Worm (Caenorhabditis elegans) whole organism, midembryonic: Measurements from ENCODE around the gene prmt-6.
A peak's percentile ranks its signal among the peaks of the same experiment; 100 is the strongest.

Experiments used
- T22C8.4 ChIP-seq: fragments of 200-800 bp; sonication (Bioruptor generic); IDR thresholded peaks from 2 replicates; pipeline ENCODE4 v1.3.6; 2022; ENCODE audit warnings: missing genetic modification characterization, missing compliant biosample characterization
- cog-1 ChIP-seq: sonication (generic microtip); optimal IDR thresholded peaks from 2 replicates; lab custom pipeline; 2016; ENCODE audit warnings: missing genetic modification characterization, missing compliant biosample characterization
- flt-1 ChIP-seq: fragments of 200-800 bp; sonication (Bioruptor generic); IDR thresholded peaks from 2 replicates; pipeline ENCODE4 v1.3.6; 2022; ENCODE audit warnings: missing genetic modification characterization, missing compliant biosample characterization
- klf-2 ChIP-seq: fragments of 200-800 bp; sonication (Bioruptor generic); conservative IDR thresholded peaks from 2 replicates; pipeline ENCODE4 v1.3.6; 2022; ENCODE audit warnings: missing genetic modification reagents, missing genetic modification characterization, missing compliant biosample characterization
- med-1 ChIP-seq: sonication (generic microtip); optimal IDR thresholded peaks from 2 replicates; lab custom pipeline; 2017; ENCODE audit warnings: missing genetic modification characterization, mild to moderate bottlenecking, missing compliant biosample characterization, antibody characterized with exemption, missing genetic modification reagents; ENCODE audit not compliant: insufficient read depth
- ref-1 ChIP-seq: fragments of 200-800 bp; sonication (Bioruptor generic); conservative IDR thresholded peaks from 2 replicates; pipeline ENCODE4 v1.3.6; 2022; ENCODE audit warnings: missing genetic modification reagents, missing genetic modification characterization, missing compliant biosample characterization
- tab-1 ChIP-seq: fragments of 200-800 bp; sonication (Bioruptor generic); IDR thresholded peaks from 2 replicates; pipeline ENCODE4 v1.3.6; 2022; ENCODE audit warnings: missing genetic modification characterization, missing compliant biosample characterization
- ztf-23 ChIP-seq: fragments of 200-800 bp; sonication (Bioruptor generic); IDR thresholded peaks from 2 replicates; pipeline ENCODE4 v1.3.6; 2022; ENCODE audit warnings: missing genetic modification reagents, missing genetic modification characterization, missing compliant biosample characterization
- ztf-29 ChIP-seq: fragments of 200-800 bp; sonication (Bioruptor generic); IDR thresholded peaks from 2 replicates; pipeline ENCODE4 v1.3.6; 2022; ENCODE audit warnings: missing genetic modification reagents, missing genetic modification characterization, missing compliant biosample characterization

Gene prmt-6

DNA sequence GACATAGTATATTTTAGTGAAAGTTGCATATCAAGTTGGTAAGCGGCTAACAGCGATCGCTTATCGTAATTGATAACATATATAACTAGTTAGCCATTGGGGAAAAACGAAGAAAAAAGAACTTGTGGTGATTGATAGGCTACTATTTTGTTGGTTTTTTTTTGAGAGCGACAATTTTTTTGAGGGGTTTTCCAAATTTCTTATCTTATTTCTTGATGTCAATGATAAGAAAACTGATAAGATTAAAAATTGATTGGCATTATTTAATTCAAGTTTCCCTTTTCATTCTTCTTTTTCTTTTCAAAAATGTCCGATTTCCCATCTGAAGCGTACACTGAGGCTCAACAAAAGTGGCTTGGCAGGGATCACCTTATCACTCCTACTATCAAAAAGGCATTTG, at the start of gene prmt-6:
TSS of gene prmt-6 (plus strand) at position 252 of the 400 bp plus-strand sequence.
- TF ChIP-seq cog-1 (tag; lab: Kevin White, UChicago) (no peak), klf-2 (GFP tag; lab: Robert Waterston, UW) (no peak), tab-1 (GFP tag; lab: Robert Waterston, UW) (no peak), T22C8.4 (GFP tag; lab: Robert Waterston, UW) (no peak)

DNA sequence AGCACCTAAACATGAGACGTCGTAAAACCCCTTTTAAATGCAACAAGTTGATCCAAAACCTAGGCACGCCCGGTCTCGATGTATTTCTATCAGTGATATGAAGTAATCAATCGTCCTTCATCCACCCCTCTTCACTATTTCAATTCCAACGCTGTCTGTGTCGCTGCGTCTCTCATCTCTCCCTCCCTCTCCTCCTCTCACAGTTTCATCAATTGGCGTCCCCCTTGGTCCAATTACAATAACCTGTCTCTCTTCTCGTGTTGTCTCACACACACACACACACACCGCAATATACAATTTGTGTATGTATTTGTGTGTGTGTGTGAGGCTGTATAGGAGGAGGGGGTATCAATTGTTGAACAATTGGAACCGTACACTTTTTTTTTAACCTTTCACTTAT, 47.6 kb upstream of the prmt-6 start:
- TF ChIP-seq T22C8.4 (GFP tag; lab: Robert Waterston, UW) = no peak
- TF ChIP-seq klf-2 (GFP tag; lab: Robert Waterston, UW) = no peak
- TF ChIP-seq tab-1 (GFP tag; lab: Robert Waterston, UW) = no peak
- TF ChIP-seq flt-1 (GFP tag; lab: Robert Waterston, UW) = 0 out of 2 replicates have a peak, but pooled peaks have one; percentile 32

DNA sequence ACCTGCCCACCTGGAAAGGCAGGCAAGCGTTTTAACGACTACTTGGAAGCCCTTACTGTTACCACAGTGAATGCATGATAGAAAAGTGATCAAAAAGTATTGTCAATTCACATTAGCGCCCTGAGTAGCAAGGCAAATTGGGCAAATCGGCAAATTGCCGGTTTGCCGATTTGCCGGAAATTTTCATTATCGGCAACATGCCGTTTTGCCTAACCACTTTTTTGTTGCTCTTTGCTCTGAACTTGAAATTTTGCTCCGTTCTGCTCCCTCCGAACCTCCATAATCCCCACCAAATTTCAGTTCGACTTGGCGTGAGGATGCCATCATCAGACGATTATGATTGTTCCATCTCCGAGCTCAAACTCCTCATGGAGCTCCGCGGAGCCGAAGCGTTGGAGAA, 47.0 kb upstream of the prmt-6 start, which contains the start of gene mca-2:
TSS of gene mca-2 (plus strand) at position 301 of the 400 bp plus-strand sequence.
- TF ChIP-seq ztf-23 (GFP tag; lab: Robert Waterston, UW) = no peak
- TF ChIP-seq cog-1 (tag; lab: Kevin White, UChicago) = no peak
- no peak for TF ChIP-seq T22C8.4 (GFP tag; lab: Robert Waterston, UW)
- no peak for TF ChIP-seq ref-1 (GFP tag; lab: Robert Waterston, UW)
- TF ChIP-seq med-1 (GFP tag; lab: Kevin White, UChicago) = no peak
- no peak for TF ChIP-seq flt-1 (GFP tag; lab: Robert Waterston, UW)
- TF ChIP-seq ztf-29 = no peak
- no peak for TF ChIP-seq klf-2 (GFP tag; lab: Robert Waterston, UW)
- no peak for TF ChIP-seq tab-1 (GFP tag; lab: Robert Waterston, UW)

DNA sequence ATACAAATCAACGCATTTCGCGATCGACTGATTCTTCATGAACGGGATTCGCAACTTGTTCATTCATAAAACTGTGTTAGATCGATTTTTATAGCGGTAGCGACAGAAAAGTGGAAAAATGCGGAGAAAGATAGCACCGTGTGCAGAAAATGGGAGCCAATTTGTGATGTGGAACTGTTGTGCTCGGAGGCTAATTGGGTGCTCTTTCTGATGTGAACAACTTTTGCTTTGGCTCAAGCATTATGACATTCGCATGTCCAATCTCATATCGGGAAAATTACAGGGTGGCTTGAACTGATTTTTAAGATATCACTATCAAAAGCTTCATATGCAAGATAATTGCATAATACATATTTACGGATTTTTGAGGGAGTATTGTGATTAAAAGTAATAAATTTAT, 31.0 kb upstream of the prmt-6 start, which contains the start of gene C23H5.11:
TSS of gene C23H5.11 (minus strand) at position 101 of the 400 bp plus-strand sequence.
- TF ChIP-seq med-1 (GFP tag; lab: Kevin White, UChicago) (no peak), cog-1 (tag; lab: Kevin White, UChicago) (no peak), flt-1 (GFP tag; lab: Robert Waterston, UW) (no peak), tab-1 (GFP tag; lab: Robert Waterston, UW) (no peak), ztf-23 (GFP tag; lab: Robert Waterston, UW) (no peak), T22C8.4 (GFP tag; lab: Robert Waterston, UW) (no peak), klf-2 (GFP tag; lab: Robert Waterston, UW) (no peak), ztf-29 (no peak), ref-1 (GFP tag; lab: Robert Waterston, UW) (no peak)

DNA sequence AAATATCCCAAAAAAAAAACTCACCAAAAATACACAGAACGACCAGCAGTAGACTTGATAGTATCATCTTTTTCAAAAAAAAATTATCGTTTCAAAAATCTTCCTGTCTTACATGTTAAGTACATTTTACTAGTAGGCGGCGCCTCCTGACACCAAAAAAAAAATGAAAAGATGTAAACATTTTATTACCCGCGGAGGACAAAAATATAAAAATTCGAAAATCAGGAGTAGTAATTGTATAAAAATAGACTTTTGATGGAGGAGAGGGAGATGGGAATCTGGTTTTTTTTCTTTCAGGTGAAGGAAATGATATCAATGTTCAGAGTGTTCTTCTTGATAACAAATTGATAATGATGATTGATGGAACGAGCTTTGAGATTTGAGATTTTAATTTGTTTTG, 28.0 kb upstream of the prmt-6 start, which contains the start of gene C23H5.15:
TSS of gene C23H5.15 (minus strand) at position 101 of the 400 bp plus-strand sequence.
- no peak for TF ChIP-seq flt-1 (GFP tag; lab: Robert Waterston, UW)

DNA sequence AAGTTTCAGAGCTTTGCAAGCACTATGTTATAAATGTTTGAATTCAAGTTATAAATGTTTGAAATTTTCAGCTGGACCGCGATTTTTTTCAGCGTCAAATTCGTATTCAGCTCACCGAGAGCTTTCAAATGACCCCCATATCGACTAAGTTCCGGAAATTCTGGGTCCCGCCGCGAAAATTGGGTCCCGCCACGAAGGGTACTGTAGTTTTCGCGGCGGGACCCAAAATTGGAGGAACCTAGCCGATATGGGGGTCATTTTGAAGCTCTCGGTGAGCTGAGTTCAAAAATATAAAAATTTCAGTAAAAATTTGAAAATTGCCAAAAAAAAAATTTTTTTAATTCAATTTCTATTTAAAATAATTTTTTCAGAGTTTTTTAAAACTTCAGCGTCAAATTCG, 24.1 kb upstream of the prmt-6 start:
- no peak for TF ChIP-seq cog-1 (tag; lab: Kevin White, UChicago)
- 0 out of 2 replicates have a peak, but pooled peaks have one; percentile 7 for TF ChIP-seq tab-1 (GFP tag; lab: Robert Waterston, UW)

DNA sequence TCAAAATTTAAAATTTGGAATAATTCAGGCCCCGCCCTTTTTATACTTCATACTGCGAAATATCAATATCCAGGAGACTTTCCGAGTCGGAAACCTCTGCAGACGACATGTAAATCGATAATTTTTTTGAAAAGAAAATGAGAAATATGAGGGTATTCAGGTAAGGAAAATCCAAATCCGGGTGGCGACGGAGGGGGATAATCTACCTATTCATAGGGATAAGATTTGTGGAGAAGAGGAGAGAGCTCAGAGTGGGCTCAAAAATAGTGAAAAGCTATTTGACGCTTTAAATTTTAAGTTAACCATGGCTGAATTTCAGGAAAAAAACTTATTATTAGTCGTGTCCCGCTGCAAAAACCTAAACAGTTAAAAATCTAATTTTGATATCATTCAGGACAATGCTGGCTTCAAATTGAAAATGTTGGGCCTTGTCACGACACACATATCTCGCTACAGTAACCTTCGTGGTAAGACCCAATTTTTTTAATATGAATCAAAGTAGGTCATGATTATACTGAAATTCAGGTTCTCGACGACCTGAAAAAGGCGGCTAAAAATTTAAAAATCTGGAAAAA, 19.4 kb upstream of the prmt-6 start, which contains the start of gene che-6:
TSS of gene che-6 (minus strand) at position 109 of the 575 bp plus-strand sequence.
- TF ChIP-seq flt-1 (GFP tag; lab: Robert Waterston, UW) (no peak), ztf-29 (no peak), cog-1 (tag; lab: Kevin White, UChicago) (no peak), klf-2 (GFP tag; lab: Robert Waterston, UW) (no peak), med-1 (GFP tag; lab: Kevin White, UChicago) (no peak), tab-1 (GFP tag; lab: Robert Waterston, UW) (no peak), T22C8.4 (GFP tag; lab: Robert Waterston, UW) (no peak), ref-1 (GFP tag; lab: Robert Waterston, UW) (no peak), ztf-23 (GFP tag; lab: Robert Waterston, UW) (no peak)

DNA sequence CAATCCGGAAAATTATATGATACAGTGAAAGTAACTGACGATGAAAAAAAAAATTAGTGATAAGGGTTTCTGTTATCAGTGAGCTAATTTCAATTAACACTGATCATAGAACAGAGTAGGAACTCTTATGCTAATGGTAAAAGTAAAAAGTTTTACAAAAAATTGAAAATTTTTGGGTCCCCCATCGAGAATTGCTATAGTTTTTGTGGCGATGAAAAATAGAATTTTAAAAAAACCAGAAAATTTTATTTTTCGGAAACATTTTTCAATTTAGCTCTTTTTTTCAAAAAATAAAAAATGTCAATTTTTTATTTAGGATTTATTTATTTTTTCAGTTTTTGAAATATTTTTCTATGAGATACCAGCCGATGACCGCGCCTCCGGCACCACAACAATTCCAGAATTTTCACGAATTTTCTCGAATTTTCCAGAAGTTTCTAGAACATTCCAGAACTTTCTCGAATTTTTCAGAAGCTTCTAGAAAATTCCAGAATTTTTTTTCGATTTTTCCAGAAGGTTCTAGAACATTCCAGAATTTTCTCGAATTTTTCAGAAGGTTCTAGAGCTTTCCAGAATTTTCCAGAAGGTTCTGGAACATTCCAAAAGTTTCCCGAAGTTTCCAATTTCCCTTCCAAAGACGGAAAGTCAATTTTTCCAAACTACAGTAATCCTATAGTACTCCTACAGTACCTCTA, 17.3 kb upstream of the prmt-6 start, which contains the start of gene C23H5.8:
TSS of gene C23H5.8 (minus strand) at position 51 of the 695 bp plus-strand sequence.
- TF ChIP-seq cog-1 (tag; lab: Kevin White, UChicago) = no peak

DNA sequence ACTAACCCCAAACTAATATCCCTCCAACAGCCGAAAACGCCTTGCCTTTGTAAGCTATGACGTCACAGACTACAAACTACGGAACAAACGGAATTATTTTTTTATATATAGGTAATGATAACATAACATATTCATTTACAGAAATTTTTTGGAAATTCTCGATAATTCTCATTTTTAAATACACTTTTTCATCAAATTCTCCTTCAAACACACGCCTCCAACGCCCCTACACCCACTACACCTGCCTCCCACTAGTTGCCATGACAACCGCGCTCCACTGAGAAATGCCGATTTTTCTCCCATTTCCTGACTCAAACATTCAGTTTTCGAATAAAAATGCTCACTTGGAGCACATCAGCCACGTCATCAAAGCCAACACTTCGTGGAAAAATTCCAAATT, 16.4 kb upstream of the prmt-6 start, which contains the start of gene xbx-4:
TSS of gene xbx-4 (plus strand) at position 301 of the 400 bp plus-strand sequence.
- no peak for TF ChIP-seq ref-1 (GFP tag; lab: Robert Waterston, UW)
- no peak for TF ChIP-seq flt-1 (GFP tag; lab: Robert Waterston, UW)
- TF ChIP-seq cog-1 (tag; lab: Kevin White, UChicago) = no peak
- no peak for TF ChIP-seq tab-1 (GFP tag; lab: Robert Waterston, UW)
- no peak for TF ChIP-seq med-1 (GFP tag; lab: Kevin White, UChicago)
- no peak for TF ChIP-seq ztf-29
- no peak for TF ChIP-seq klf-2 (GFP tag; lab: Robert Waterston, UW)
- TF ChIP-seq ztf-23 (GFP tag; lab: Robert Waterston, UW) = no peak
- TF ChIP-seq T22C8.4 (GFP tag; lab: Robert Waterston, UW) = no peak

DNA sequence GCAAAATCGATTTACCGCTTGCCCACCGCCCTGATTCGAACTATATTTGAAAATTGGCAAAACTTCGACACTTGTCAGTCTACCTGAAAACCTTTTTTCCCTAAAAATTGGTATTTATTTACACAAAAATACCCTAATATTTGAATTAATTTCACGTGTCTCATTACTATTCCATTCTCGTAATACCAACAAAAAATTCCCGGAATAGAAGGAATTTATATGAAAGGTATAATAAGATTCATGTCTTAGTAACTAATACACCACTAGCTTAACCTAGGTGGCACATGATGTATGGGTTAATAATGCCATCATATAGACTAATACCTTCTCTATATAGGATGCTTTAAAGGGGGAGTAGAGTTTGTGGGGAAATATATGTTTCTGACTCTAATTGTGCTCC, 13.5 kb upstream of the prmt-6 start:
- TF ChIP-seq T22C8.4 (GFP tag; lab: Robert Waterston, UW) (no peak), ztf-29 (no peak), flt-1 (GFP tag; lab: Robert Waterston, UW) (no peak), tab-1 (GFP tag; lab: Robert Waterston, UW) (no peak), klf-2 (GFP tag; lab: Robert Waterston, UW) (no peak), med-1 (GFP tag; lab: Kevin White, UChicago) (no peak), cog-1 (tag; lab: Kevin White, UChicago) (no peak), ref-1 (GFP tag; lab: Robert Waterston, UW) (no peak), ztf-23 (GFP tag; lab: Robert Waterston, UW) (no peak)
